Worm (Caenorhabditis elegans): ENCODE measurements around the gene ZC196.5.

ce11 chrV:8736369-8736768 is 7.2 kb downstream of the ZC196.5 start, which contains the start of gene ZC196.3:
- no peak for TF ChIP-seq unc-62 (GFP tag; optimal IDR thresholded peaks at IDR 0.05)
- no peak for TF ChIP-seq mab-5 (tag; optimal IDR thresholded peaks at IDR 0.05)
- no peak for TF ChIP-seq lin-13 (tag; optimal IDR thresholded peaks at IDR 0.05)
- no peak for TF ChIP-seq ztf-11 (tag; optimal IDR thresholded peaks at IDR 0.05)
- TF ChIP-seq lsy-2 (tag; optimal IDR thresholded peaks at IDR 0.05) = no peak
- no peak for TF ChIP-seq elt-3 (tag; optimal IDR thresholded peaks at IDR 0.05)
- TF ChIP-seq ces-1 (GFP tag; optimal IDR thresholded peaks at IDR 0.05) = no peak
- no peak for TF ChIP-seq unc-39 (tag; optimal IDR thresholded peaks at IDR 0.05)
- TF ChIP-seq snpc-4 (tag; optimal IDR thresholded peaks at IDR 0.05) = no peak
- no peak for TF ChIP-seq M03D4.4 (tag; optimal IDR thresholded peaks at IDR 0.05)
- no peak for TF ChIP-seq unc-120 (tag; optimal IDR thresholded peaks at IDR 0.05; ENCODE audit: poor library complexity, severe bottlenecking)
- TF ChIP-seq nhr-28 (tag; optimal IDR thresholded peaks at IDR 0.05) = no peak
- TF ChIP-seq nhr-12 (tag; optimal IDR thresholded peaks at IDR 0.05) = no peak

Measured in whole organism, mixed stage, embryonic.